Fruit fly (Drosophila melanogaster): ENCODE data around the gene AhcyL1.

DNA sequence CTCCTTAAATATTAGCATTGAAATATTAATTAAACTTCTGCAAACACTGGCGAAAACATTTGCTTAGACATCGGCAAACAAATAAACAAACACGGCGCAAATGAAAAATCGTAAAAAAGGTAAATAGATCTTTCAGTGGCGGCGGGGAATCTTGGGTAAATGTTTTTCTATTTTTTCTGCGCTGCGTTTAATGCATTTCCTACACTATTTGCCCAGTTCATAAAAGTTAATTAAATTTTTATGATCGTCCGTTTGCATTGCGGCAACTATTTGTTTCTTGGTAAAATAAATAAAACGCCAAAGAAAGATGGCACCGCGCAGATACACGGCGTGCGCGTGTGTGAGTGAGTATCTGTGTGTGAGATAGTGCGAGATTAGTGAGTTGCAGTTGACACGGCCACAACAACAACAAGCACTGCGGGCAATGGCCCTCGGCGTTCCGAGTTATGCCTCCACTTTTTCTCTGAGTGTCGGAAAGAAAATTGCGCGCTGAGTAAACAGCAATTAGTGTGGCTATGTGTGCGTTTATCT, 26.4 kb upstream of the AhcyL1 start:
- TF ChIP-seq pan (optimal IDR thresholded peaks at IDR 0.05) (no peak), CG8478 (optimal IDR thresholded peaks at IDR 0.05) (no peak), usp (GFP tag; optimal IDR thresholded peaks at IDR 0.05) (no peak), Dll (optimal IDR thresholded peaks at IDR 0.05) (no peak), psq (optimal IDR thresholded peaks at IDR 0.05) (no peak)
